Fruit fly (Drosophila melanogaster): ENCODE measurements around the gene COX4.

COX4 gene

DNA sequence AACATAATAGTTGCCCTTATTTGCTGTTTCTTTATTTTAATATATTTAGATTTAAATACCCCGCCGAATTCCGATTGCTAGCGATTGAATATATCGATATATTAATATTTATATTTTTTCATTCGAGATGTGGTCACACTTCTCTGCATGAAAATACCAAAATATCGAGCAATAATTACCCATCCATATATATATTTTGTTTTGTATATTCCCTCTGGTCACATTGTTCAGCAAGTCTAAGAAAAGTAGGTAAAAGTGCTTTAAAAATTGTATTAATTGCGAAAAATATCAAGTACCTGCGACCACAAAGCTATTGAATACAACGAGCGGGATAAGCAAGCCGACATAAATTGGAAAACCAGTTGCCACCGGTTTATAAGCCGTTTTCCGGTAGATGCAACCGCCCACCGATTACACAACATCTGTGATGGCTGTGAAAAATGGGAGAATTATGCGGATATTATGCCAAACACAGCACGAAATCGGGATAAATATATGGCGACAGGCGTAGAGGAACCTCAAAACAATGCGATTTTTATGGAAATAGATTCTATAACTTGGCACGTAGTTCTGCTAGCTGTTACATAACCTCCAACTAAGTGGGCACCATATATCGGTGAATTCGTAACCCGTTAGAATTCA is at the start of gene COX4:
TSS of gene COX4 (plus strand) at position 194 of the 642 bp plus-strand sequence.
- peak; percentile 58 for TF ChIP-seq vri (GFP tag; optimal IDR thresholded peaks at IDR 0.05)
- no peak for TF ChIP-seq Sox102F (GFP tag; optimal IDR thresholded peaks at IDR 0.05)
- no peak for TF ChIP-seq lz (GFP tag; optimal IDR thresholded peaks at IDR 0.05)
- TF ChIP-seq acj6 (GFP tag; optimal IDR thresholded peaks at IDR 0.05) = no peak
- TF ChIP-seq dac (GFP tag; optimal IDR thresholded peaks at IDR 0.05) = no peak
- TF ChIP-seq CG6854 (GFP tag; optimal IDR thresholded peaks at IDR 0.05) = peak; percentile 29
- TF ChIP-seq Eip93F (GFP tag; optimal IDR thresholded peaks at IDR 0.05) = no peak

dm6 chr2L:19912277-19912676 is 46.2 kb upstream of the COX4 start, which contains the start of gene TotF:
TotF (minus strand) TSS chr2L:19912377.
- TF ChIP-seq OdsH (GFP tag; optimal IDR thresholded peaks at IDR 0.05) (no peak), topi (GFP tag; optimal IDR thresholded peaks at IDR 0.05) (no peak), svp (GFP tag) (peak; percentile 62), CG6276 (GFP tag; optimal IDR thresholded peaks at IDR 0.05) (no peak)

dm6 chr2L:19913416-19913815 is 45.1 kb upstream of the COX4 start, which contains the start of gene TotE:
TotE (minus strand) TSS chr2L:19913516.
- TF ChIP-seq CG10631 (GFP tag; optimal IDR thresholded peaks at IDR 0.05) = no peak
- TF ChIP-seq CG11294 (GFP tag; IDR thresholded peaks at IDR 0.05) = no peak
- TF ChIP-seq CG10669 (GFP tag; optimal IDR thresholded peaks at IDR 0.05) = no peak
- TF ChIP-seq fd85E (GFP tag; optimal IDR thresholded peaks at IDR 0.05) = no peak
- TF ChIP-seq acj6 (GFP tag; optimal IDR thresholded peaks at IDR 0.05) = no peak
- TF ChIP-seq CG11902 (GFP tag; optimal IDR thresholded peaks at IDR 0.05) = no peak
- no peak for TF ChIP-seq topi (GFP tag; optimal IDR thresholded peaks at IDR 0.05)
- no peak for TF ChIP-seq CG32006 (GFP tag; optimal IDR thresholded peaks at IDR 0.05)
- no peak for TF ChIP-seq dsx (GFP tag; optimal IDR thresholded peaks at IDR 0.05; ENCODE audit: poor library complexity, severe bottlenecking)
- no peak for TF ChIP-seq Hr39 (GFP tag; optimal IDR thresholded peaks at IDR 0.05)
- TF ChIP-seq net (GFP tag; optimal IDR thresholded peaks at IDR 0.05) = no peak
- TF ChIP-seq lz (GFP tag; optimal IDR thresholded peaks at IDR 0.05) = no peak

dm6 chr2L:19915195-19915594 is 43.3 kb upstream of the COX4 start:
- TF ChIP-seq CG15336 (GFP tag; IDR thresholded peaks at IDR 0.05) (0 out of 2 replicates have a peak, but pooled peaks have one; percentile 12), CG6163 (GFP tag; IDR thresholded peaks at IDR 0.05) (no peak), fd85E (GFP tag; optimal IDR thresholded peaks at IDR 0.05) (no peak), svp (GFP tag) (peak; percentile 39)

dm6 chr2L:19916982-19917381 is 41.5 kb upstream of the COX4 start:
- TF ChIP-seq Eip78C (GFP tag) (peak; percentile 39), CG31627 (GFP tag; optimal IDR thresholded peaks at IDR 0.05) (no peak), Smox (GFP tag; optimal IDR thresholded peaks at IDR 0.05) (no peak), CG7368 (GFP tag; optimal IDR thresholded peaks at IDR 0.05) (no peak), CG6163 (GFP tag; IDR thresholded peaks at IDR 0.05) (0 out of 3 replicates have a peak, but pooled peaks have one; percentile 8)

DNA sequence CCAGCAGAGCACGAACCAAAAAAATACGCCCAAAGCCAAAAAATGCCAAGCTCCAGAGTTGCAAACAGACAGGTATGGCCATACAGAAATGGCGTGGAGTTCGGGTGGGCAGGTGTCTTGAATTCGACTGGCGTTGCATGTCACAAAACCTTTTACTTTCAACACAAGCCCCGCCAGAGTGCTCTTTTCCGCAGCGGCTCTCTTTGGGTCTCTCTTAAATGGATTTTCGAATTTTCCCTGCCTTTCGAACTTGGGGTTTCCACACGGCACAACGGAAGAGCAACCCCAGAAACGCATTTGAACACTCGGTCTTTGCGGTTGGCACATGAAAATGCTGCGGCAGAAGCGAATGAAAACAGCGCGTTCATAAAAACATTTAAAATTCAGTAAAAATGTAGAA is 40.7 kb upstream of the COX4 start:
- no peak for TF ChIP-seq CG9139 (GFP tag; optimal IDR thresholded peaks at IDR 0.05)
- no peak for TF ChIP-seq Eip75B (GFP tag; optimal IDR thresholded peaks at IDR 0.05)
- TF ChIP-seq Eip78C (GFP tag) = peak; percentile 59
- no peak for TF ChIP-seq CG4318 (GFP tag; optimal IDR thresholded peaks at IDR 0.05)
- TF ChIP-seq vri (GFP tag; optimal IDR thresholded peaks at IDR 0.05) = no peak
- TF ChIP-seq CG8319 (GFP tag; optimal IDR thresholded peaks at IDR 0.05) = no peak
- TF ChIP-seq achi (GFP tag; optimal IDR thresholded peaks at IDR 0.05) = no peak
- no peak for TF ChIP-seq fkh (GFP tag; optimal IDR thresholded peaks at IDR 0.05)
- no peak for TF ChIP-seq svp (GFP tag)
- TF ChIP-seq CG11902 (GFP tag; optimal IDR thresholded peaks at IDR 0.05) = no peak
- no peak for TF ChIP-seq OdsH (GFP tag; optimal IDR thresholded peaks at IDR 0.05)
- no peak for TF ChIP-seq net (GFP tag; optimal IDR thresholded peaks at IDR 0.05)
- 0 out of 3 replicates have a peak, but pooled peaks have one; percentile 15 for TF ChIP-seq CG8119 (GFP tag; IDR thresholded peaks at IDR 0.05)
